Worm (Caenorhabditis elegans) whole organism, L4/young adult: ENCODE data around the gene ver-4.

ENCODE experiments used
- W03F9.2 ChIP-seq: fragments of 150-350 bp; optimal IDR thresholded peaks from 2 replicates; lab custom pipeline; 2014; ENCODE audit warnings: missing biosample characterization, missing genetic modification characterization
- dao-5 ChIP-seq: sonication (generic microtip); optimal IDR thresholded peaks from 2 replicates; lab custom pipeline; 2016; ENCODE audit warnings: missing genotype, missing genetic modification characterization, moderate library complexity, missing compliant biosample characterization

DNA sequence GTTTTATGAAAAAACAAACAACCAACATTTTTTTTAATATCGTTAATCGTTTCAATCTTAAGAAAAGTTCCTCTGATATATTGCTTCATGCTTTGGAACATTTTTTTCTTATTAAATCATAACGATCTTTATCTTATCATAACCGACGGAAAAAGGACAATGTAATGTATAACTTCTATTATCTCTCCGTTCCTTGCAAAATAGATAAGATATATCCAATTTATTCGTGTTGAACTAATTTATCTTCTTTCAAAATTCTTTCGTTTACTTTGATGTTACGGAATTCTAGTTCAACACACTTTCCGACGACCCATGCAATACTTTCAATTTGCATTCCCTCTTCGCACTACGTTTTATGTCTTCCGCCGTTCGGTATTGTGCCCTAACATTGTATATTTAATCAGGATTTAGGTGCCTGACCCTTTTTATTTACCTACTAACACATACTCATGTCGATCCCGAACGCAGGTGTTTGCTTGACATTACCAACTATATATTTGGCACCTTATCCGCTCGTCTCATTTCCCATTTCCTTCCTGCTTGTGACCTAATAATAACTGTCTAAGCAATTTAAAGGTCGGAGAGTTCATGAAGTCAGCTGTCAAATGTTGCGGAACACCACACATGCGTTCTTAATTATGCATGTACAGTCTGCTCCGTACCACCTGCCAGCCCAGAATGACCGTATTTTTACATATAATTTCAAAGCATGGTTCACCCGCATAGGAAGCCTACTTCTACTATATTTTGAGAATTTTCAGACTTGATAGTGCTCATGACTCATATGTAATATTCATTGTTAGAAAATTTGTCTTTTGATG is 9.4 kb downstream of the ver-4 start:
- TF ChIP-seq W03F9.2 (tag; lab: Kevin White, UChicago) (no peak), dao-5 (tag; lab: Kevin White, UChicago) (no peak)
